Worm (Caenorhabditis elegans) whole organism, young adult: Measurements from ENCODE around the gene ztf-20.
A peak's percentile ranks its signal among the peaks of the same experiment; 100 is the strongest.

Source experiments
- B0019.2 ChIP-seq: fragments of 200-800 bp; sonication (Bioruptor generic); conservative IDR thresholded peaks from 2 replicates; pipeline ENCODE4 v1.3.6; 2022; ENCODE audit warnings: missing genetic modification reagents, missing genetic modification characterization, missing compliant biosample characterization
- B0261.1 ChIP-seq: sonication (generic microtip); optimal IDR thresholded peaks from 2 replicates; lab custom pipeline; 2016; ENCODE audit warnings: mild to moderate bottlenecking, missing genetic modification characterization, moderate library complexity, missing compliant biosample characterization
- C17E4.6 ChIP-seq: fragments of 200-800 bp; sonication (Bioruptor generic); IDR thresholded peaks from 2 replicates; pipeline ENCODE4 v1.3.6; 2022; ENCODE audit warnings: missing genetic modification reagents, missing genetic modification characterization, missing compliant biosample characterization
- D2030.7 ChIP-seq: fragments of 200-800 bp; sonication (Bioruptor generic); IDR thresholded peaks from 2 replicates; pipeline ENCODE4 v1.3.6; 2022; ENCODE audit warnings: missing genetic modification reagents, missing genetic modification characterization, missing compliant biosample characterization
- F22D6.2 ChIP-seq: sonication (generic microtip); optimal IDR thresholded peaks from 2 replicates; lab custom pipeline; 2016; ENCODE audit warnings: mild to moderate bottlenecking, missing genetic modification characterization, missing compliant biosample characterization
- F23B12.7 ChIP-seq: sonication (generic microtip); optimal IDR thresholded peaks from 2 replicates; lab custom pipeline; 2017; ENCODE audit warnings: missing genetic modification characterization, mild to moderate bottlenecking, missing compliant biosample characterization, antibody characterized with exemption, moderate library complexity; ENCODE audit not compliant: insufficient read depth
- F37B4.10 ChIP-seq: fragments of 200-800 bp; sonication (Bioruptor generic); IDR thresholded peaks from 2 replicates; pipeline ENCODE4 v1.3.6; 2022; ENCODE audit warnings: missing genetic modification characterization, missing compliant biosample characterization
- F49E8.2 ChIP-seq: sonication (generic microtip); optimal IDR thresholded peaks from 3 replicates; lab custom pipeline; 2017; ENCODE audit warnings: missing genetic modification characterization, mild to moderate bottlenecking, missing compliant biosample characterization, antibody characterized with exemption, moderate library complexity; ENCODE audit not compliant: insufficient read depth
- F52B5.7 ChIP-seq: sonication (generic microtip); optimal IDR thresholded peaks from 2 replicates; lab custom pipeline; 2016; ENCODE audit warnings: mild to moderate bottlenecking, missing genetic modification characterization, missing compliant biosample characterization
- F55B11.4 ChIP-seq: sonication (generic microtip); optimal IDR thresholded peaks from 2 replicates; lab custom pipeline; 2016; ENCODE audit warnings: missing compliant biosample characterization, missing genetic modification characterization, borderline replicate concordance; ENCODE audit not compliant: insufficient read depth
- T26A5.8 ChIP-seq: sonication (generic microtip); optimal IDR thresholded peaks from 2 replicates; lab custom pipeline; 2016; ENCODE audit warnings: missing genetic modification characterization, missing compliant biosample characterization
- Y67H2A.10 ChIP-seq: fragments of 200-800 bp; sonication (Bioruptor generic); conservative IDR thresholded peaks from 2 replicates; pipeline ENCODE4 v1.3.6; 2022; ENCODE audit warnings: missing genetic modification reagents, missing genetic modification characterization, missing compliant biosample characterization
- Y79H2A.3 ChIP-seq: fragments of 200-800 bp; sonication (Bioruptor generic); conservative IDR thresholded peaks from 2 replicates; pipeline ENCODE4 v1.3.6; 2022; ENCODE audit warnings: missing genetic modification reagents, missing genetic modification characterization, missing compliant biosample characterization
- Y95B8A.8 ChIP-seq: fragments of 200-800 bp; sonication (Bioruptor generic); IDR thresholded peaks from 2 replicates; pipeline ENCODE4 v1.3.6; 2022; ENCODE audit warnings: missing genetic modification reagents, missing genetic modification characterization, missing compliant biosample characterization
- akir-1 ChIP-seq: fragments of 200-800 bp; sonication (Bioruptor generic); optimal IDR thresholded peaks from 2 replicates; lab custom pipeline; 2018; ENCODE audit warnings: mild to moderate bottlenecking, missing genetic modification characterization, moderate library complexity, missing compliant biosample characterization
- aptf-3 ChIP-seq: fragments of 200-800 bp; sonication (Bioruptor generic); IDR thresholded peaks from 2 replicates; pipeline ENCODE4 v1.3.6; 2022; ENCODE audit warnings: missing genetic modification characterization, missing compliant biosample characterization
- atf-7 ChIP-seq: sonication (generic microtip); optimal IDR thresholded peaks from 2 replicates; lab custom pipeline; 2017; ENCODE audit warnings: mild to moderate bottlenecking, missing genetic modification characterization, missing compliant biosample characterization
- attf-6 ChIP-seq: fragments of 200-800 bp; sonication (Bioruptor generic); IDR thresholded peaks from 2 replicates; pipeline ENCODE4 v1.3.6; 2022; ENCODE audit warnings: missing genetic modification reagents, missing genetic modification characterization, missing compliant biosample characterization
- bed-2 ChIP-seq: fragments of 200-800 bp; sonication (Bioruptor generic); IDR thresholded peaks from 2 replicates; pipeline ENCODE4 v1.3.6; 2022; ENCODE audit warnings: missing genetic modification reagents, missing genetic modification characterization, missing compliant biosample characterization
- ccch-3 ChIP-seq: fragments of 200-800 bp; sonication (Bioruptor generic); optimal IDR thresholded peaks from 2 replicates; lab custom pipeline; 2018; ENCODE audit warnings: mild to moderate bottlenecking, missing genetic modification characterization, missing compliant biosample characterization
- ceh-100 ChIP-seq: fragments of 200-800 bp; sonication (Bioruptor generic); IDR thresholded peaks from 2 replicates; pipeline ENCODE4 v1.3.6; 2022; ENCODE audit warnings: missing genetic modification reagents, missing genetic modification characterization, missing compliant biosample characterization
- ceh-40 ChIP-seq: fragments of 200-800 bp; sonication (Bioruptor generic); IDR thresholded peaks from 2 replicates; pipeline ENCODE4 v1.3.6; 2022; ENCODE audit warnings: missing genetic modification characterization, missing compliant biosample characterization
- ceh-58 ChIP-seq: fragments of 200-800 bp; sonication (Bioruptor generic); IDR thresholded peaks from 2 replicates; pipeline ENCODE4 v1.3.6; 2022; ENCODE audit warnings: missing genetic modification characterization, missing compliant biosample characterization
- dox-1 ChIP-seq: fragments of 200-800 bp; sonication (Bioruptor generic); IDR thresholded peaks from 2 replicates; pipeline ENCODE4 v1.3.6; 2022; ENCODE audit warnings: missing genetic modification reagents, missing genetic modification characterization, missing compliant biosample characterization
- dpff-1 ChIP-seq: sonication (generic microtip); optimal IDR thresholded peaks from 2 replicates; lab custom pipeline; 2017; ENCODE audit warnings: mild to moderate bottlenecking, missing genetic modification characterization, missing compliant biosample characterization
- efl-1 ChIP-seq: fragments of 150-350 bp; optimal IDR thresholded peaks from 2 replicates; lab custom pipeline; 2014; ENCODE audit warnings: missing biosample characterization, missing genetic modification reagents, missing genetic modification characterization
- egl-18 ChIP-seq: fragments of 200-800 bp; sonication (Bioruptor generic); IDR thresholded peaks from 2 replicates; pipeline ENCODE4 v1.3.6; 2022; ENCODE audit warnings: missing genetic modification reagents, missing genetic modification characterization, missing compliant biosample characterization
- egl-44 ChIP-seq: fragments of 200-800 bp; sonication (Bioruptor generic); IDR thresholded peaks from 2 replicates; pipeline ENCODE4 v1.3.6; 2022; ENCODE audit warnings: missing genetic modification reagents, missing genetic modification characterization, missing compliant biosample characterization
- ets-4 ChIP-seq: fragments of 200-800 bp; sonication (Bioruptor generic); optimal IDR thresholded peaks from 2 replicates; lab custom pipeline; 2018; ENCODE audit warnings: mild to moderate bottlenecking, missing genetic modification characterization, missing compliant biosample characterization
- gei-17 ChIP-seq: fragments of 200-800 bp; sonication (Bioruptor generic); optimal IDR thresholded peaks from 2 replicates; lab custom pipeline; 2018; ENCODE audit warnings: mild to moderate bottlenecking, missing genetic modification characterization, missing compliant biosample characterization
- lag-1 ChIP-seq: fragments of 200-800 bp; sonication (Bioruptor generic); IDR thresholded peaks from 2 replicates; pipeline ENCODE4 v1.3.6; 2022; ENCODE audit warnings: missing genetic modification reagents, missing genetic modification characterization, missing compliant biosample characterization
- let-607 ChIP-seq, 2 experiments: fragments of 200-800 bp in 1 of 2; sonication (Bioruptor generic) in 1 of 2; sonication (generic microtip) in 1 of 2; optimal IDR thresholded peaks; 2 replicates each; lab custom pipeline; 2016 to 2018; ENCODE audit warnings: mild to moderate bottlenecking in 2 of 2, missing compliant biosample characterization in 2 of 2, missing genetic modification characterization in 2 of 2, moderate library complexity in 2 of 2, missing genotype in 1 of 2
- lsl-1 ChIP-seq: fragments of 200-800 bp; sonication (Bioruptor generic); optimal IDR thresholded peaks from 2 replicates; lab custom pipeline; 2018; ENCODE audit warnings: mild to moderate bottlenecking, missing genetic modification characterization, moderate library complexity, missing compliant biosample characterization
- lsy-27 ChIP-seq: sonication (generic microtip); optimal IDR thresholded peaks from 2 replicates; lab custom pipeline; 2017; ENCODE audit warnings: missing genetic modification characterization, mild to moderate bottlenecking, missing compliant biosample characterization, antibody characterized with exemption, missing genotype, borderline replicate concordance; ENCODE audit not compliant: insufficient read depth
- mcd-1 ChIP-seq: fragments of 200-800 bp; sonication (Bioruptor generic); IDR thresholded peaks from 2 replicates; pipeline ENCODE4 v1.3.6; 2022; ENCODE audit warnings: missing genetic modification reagents, missing genetic modification characterization, missing compliant biosample characterization
- nfya-1 ChIP-seq: sonication (generic microtip); optimal IDR thresholded peaks from 2 replicates; lab custom pipeline; 2017; ENCODE audit warnings: antibody characterized with exemption, missing compliant biosample characterization, missing genetic modification characterization, borderline replicate concordance; ENCODE audit not compliant: insufficient read depth
- nfya-2 ChIP-seq: fragments of 200-800 bp; sonication (Bioruptor generic); IDR thresholded peaks from 2 replicates; pipeline ENCODE4 v1.3.6; 2022; ENCODE audit warnings: missing genetic modification reagents, missing genetic modification characterization, missing compliant biosample characterization
- nfyb-1 ChIP-seq: fragments of 200-800 bp; sonication (Bioruptor generic); IDR thresholded peaks from 2 replicates; pipeline ENCODE4 v1.3.6; 2022; ENCODE audit warnings: missing genetic modification reagents, missing genetic modification characterization, missing compliant biosample characterization
- nhr-80 ChIP-seq: sonication (generic microtip); optimal IDR thresholded peaks from 2 replicates; lab custom pipeline; 2016; ENCODE audit warnings: missing genetic modification characterization, missing compliant biosample characterization
- nhr-90 ChIP-seq: sonication (generic microtip); optimal IDR thresholded peaks from 2 replicates; lab custom pipeline; 2016; ENCODE audit warnings: missing genotype, mild to moderate bottlenecking, missing genetic modification characterization, missing compliant biosample characterization
- pbrm-1 ChIP-seq: fragments of 200-800 bp; sonication (Bioruptor generic); IDR thresholded peaks from 2 replicates; pipeline ENCODE4 v1.3.6; 2022; ENCODE audit warnings: missing genetic modification reagents, missing genetic modification characterization, missing compliant biosample characterization
- sdz-38 ChIP-seq: sonication (generic microtip); optimal IDR thresholded peaks from 2 replicates; lab custom pipeline; 2016; ENCODE audit warnings: missing genotype, missing genetic modification characterization, missing compliant biosample characterization
- tlf-1 ChIP-seq: fragments of 200-800 bp; sonication (Bioruptor generic); optimal IDR thresholded peaks from 2 replicates; lab custom pipeline; 2018; ENCODE audit warnings: mild to moderate bottlenecking, missing genetic modification characterization, missing compliant biosample characterization
- unc-62 ChIP-seq: fragments of 150-350 bp; optimal IDR thresholded peaks from 2 replicates; lab custom pipeline; 2014; ENCODE audit warnings: missing biosample characterization, missing genetic modification reagents, missing genetic modification characterization
- ztf-18 ChIP-seq: sonication (generic microtip); optimal IDR thresholded peaks from 2 replicates; lab custom pipeline; 2016; ENCODE audit warnings: missing genotype, mild to moderate bottlenecking, missing genetic modification characterization, missing compliant biosample characterization
- ztf-22 ChIP-seq: fragments of 200-800 bp; sonication (Bioruptor generic); optimal IDR thresholded peaks from 2 replicates; lab custom pipeline; 2018; ENCODE audit warnings: mild to moderate bottlenecking, missing genetic modification characterization, moderate library complexity, missing compliant biosample characterization
- ztf-6 ChIP-seq: fragments of 200-800 bp; sonication (Bioruptor generic); IDR thresholded peaks from 2 replicates; pipeline ENCODE4 v1.3.6; 2022; ENCODE audit warnings: missing genetic modification reagents, missing genetic modification characterization, missing compliant biosample characterization

ztf-20 gene

DNA sequence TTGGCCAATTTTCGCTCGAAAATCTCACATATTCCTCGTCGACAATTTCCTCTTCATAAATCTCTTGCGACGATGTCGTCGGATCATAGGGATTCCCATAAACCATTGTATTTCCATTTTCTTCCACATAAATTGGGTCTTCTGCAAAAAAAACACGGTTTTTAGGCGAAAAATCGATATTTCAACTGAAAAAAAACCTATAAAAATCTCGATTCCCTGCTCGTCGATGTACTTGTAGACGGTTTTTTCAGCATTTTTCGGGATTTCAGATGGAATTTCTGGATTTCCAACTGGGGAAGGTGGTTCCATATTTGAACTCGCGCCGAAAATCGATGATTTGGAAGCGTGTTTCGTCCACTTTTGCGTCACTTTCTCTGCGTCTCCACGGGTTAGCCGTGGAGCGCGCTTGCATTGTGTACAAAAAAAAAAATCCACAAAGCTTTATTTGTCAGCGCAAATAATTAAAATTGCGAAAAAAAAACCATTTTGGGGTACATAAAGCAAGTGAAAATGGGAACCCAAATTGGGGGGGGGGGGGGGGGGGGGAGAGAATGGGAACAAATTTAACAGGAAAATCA lies 7.6 kb upstream of the ztf-20 start, which contains the start of gene Y39B6A.43 (continued):
- TF ChIP-seq F55B11.4 (no peak), nhr-80 (tag; lab: Kevin White, UChicago) (peak; percentile 67), atf-7 (tag; lab: Kevin White, UChicago) (peak; percentile 95), pbrm-1 (peak; percentile 99), nfyb-1 (GFP tag; lab: Robert Waterston, UW) (peak; percentile 97), lsl-1 (GFP tag; lab: Kevin White, UChicago) (peak; percentile 90), dpff-1 (tag; lab: Kevin White, UChicago) (peak; percentile 49), gei-17 (GFP tag; lab: Kevin White, UChicago) (peak; percentile 81), lsy-27 (tag; lab: Kevin White, UChicago) (peak; percentile 22), F37B4.10 (GFP tag; lab: Robert Waterston, UW) (peak; percentile 96), ztf-6 (GFP tag; lab: Robert Waterston, UW) (peak; percentile 80; the same call in 1 of the 2 replicates), egl-44 (GFP tag; lab: Robert Waterston, UW) (peak; percentile 72; the same call in 1 of the 2 replicates), ceh-40 (GFP tag; lab: Robert Waterston, UW) (peak; percentile 58; the same call in 1 of the 2 replicates), T26A5.8 (tag; lab: Kevin White, UChicago) (no peak), akir-1 (no peak), Y79H2A.3 (GFP tag; lab: Robert Waterston, UW) (peak; percentile 97), tlf-1 (peak; percentile 98), dox-1 (GFP tag; lab: Robert Waterston, UW) (peak; percentile 99), aptf-3 (GFP tag; lab: Robert Waterston, UW) (peak; percentile 90), ceh-58 (GFP tag; lab: Robert Waterston, UW) (0 out of 2 replicates have a peak, but pooled peaks have one; percentile 37), ets-4 (GFP tag; lab: Kevin White, UChicago) (peak; percentile 53), nfya-1 (tag; lab: Kevin White, UChicago) (no peak), lag-1 (0 out of 2 replicates have a peak, but pooled peaks have one; percentile 50), nfya-2 (0 out of 2 replicates have a peak, but pooled peaks have one; percentile 51), unc-62 (GFP tag; lab: Kevin White, UChicago) (peak; percentile 62), F23B12.7 (peak; percentile 91), D2030.7 (GFP tag; lab: Robert Waterston, UW) (peak; percentile 99), efl-1 (GFP tag; lab: Kevin White, UChicago) (peak; percentile 94), ztf-18 (tag; lab: Kevin White, UChicago) (peak; percentile 90), nhr-90 (tag; lab: Kevin White, UChicago) (peak; percentile 59), ceh-100 (GFP tag; lab: Robert Waterston, UW) (peak; percentile 87), attf-6 (peak; percentile 93), Y67H2A.10 (GFP tag; lab: Robert Waterston, UW) (peak; percentile 88), sdz-38 (tag; lab: Kevin White, UChicago) (no peak), Y95B8A.8 (GFP tag; lab: Robert Waterston, UW) (peak; percentile 98), F22D6.2 (tag; lab: Kevin White, UChicago) (peak; percentile 81), egl-18 (peak; percentile 93), B0019.2 (GFP tag; lab: Robert Waterston, UW) (peak; percentile 91), bed-2 (peak; percentile 77), let-607 (tag; optimal IDR thresholded peaks at IDR 0.05; lab: Kevin White, UChicago) (peak; percentile 82 to 87), mcd-1 (GFP tag; lab: Robert Waterston, UW) (peak; percentile 100), B0261.1 (tag; lab: Kevin White, UChicago) (peak; percentile 49), F52B5.7 (tag; lab: Kevin White, UChicago) (peak; percentile 97), C17E4.6 (peak; percentile 94), F49E8.2 (tag; lab: Kevin White, UChicago) (peak; percentile 97), ztf-22 (GFP tag; lab: Kevin White, UChicago) (peak; percentile 84), ccch-3 (GFP tag; lab: Kevin White, UChicago) (no peak)
